Worm (Caenorhabditis elegans) whole organism, L1 larva: ENCODE data around the gene lips-6.

Experiments used
- C16A3.4 ChIP-seq: fragments of 150-350 bp; optimal IDR thresholded peaks from 2 replicates; lab custom pipeline; 2014; ENCODE audit warnings: missing biosample characterization, missing genetic modification characterization
- ama-1 ChIP-seq: fragments of 150-350 bp; optimal IDR thresholded peaks from 2 replicates; lab custom pipeline; 2014
- elt-2 ChIP-seq: sonication (generic microtip); optimal IDR thresholded peaks from 2 replicates; lab custom pipeline; 2016; ENCODE audit warnings: missing genetic modification characterization, mild to moderate bottlenecking, inconsistent platforms, missing compliant biosample characterization, missing genetic modification reagents
- lin-39 ChIP-seq: fragments of 150-350 bp; optimal IDR thresholded peaks from 2 replicates; lab custom pipeline; 2014; ENCODE audit warnings: missing biosample characterization, missing genetic modification reagents, missing genetic modification characterization
- nhr-28 ChIP-seq: fragments of 150-350 bp; optimal IDR thresholded peaks from 2 replicates; lab custom pipeline; 2014; ENCODE audit warnings: missing biosample characterization, missing genetic modification characterization
- nhr-90 ChIP-seq: sonication (generic microtip); optimal IDR thresholded peaks from 2 replicates; lab custom pipeline; 2016; ENCODE audit warnings: mild to moderate bottlenecking, missing genetic modification characterization, missing compliant biosample characterization; ENCODE audit not compliant: poor library complexity
- snu-23 ChIP-seq: sonication (generic microtip); optimal IDR thresholded peaks from 2 replicates; lab custom pipeline; 2016; ENCODE audit warnings: missing genetic modification characterization, missing compliant biosample characterization
- unc-62 ChIP-seq: fragments of 150-350 bp; optimal IDR thresholded peaks from 2 replicates; lab custom pipeline; 2014; ENCODE audit warnings: missing biosample characterization, missing genetic modification reagents, missing genetic modification characterization
- zip-4 ChIP-seq: fragments of 200-800 bp; sonication (Bioruptor generic); optimal IDR thresholded peaks from 2 replicates; lab custom pipeline; 2018; ENCODE audit warnings: mild to moderate bottlenecking, missing genetic modification characterization, moderate library complexity, missing compliant biosample characterization

DNA sequence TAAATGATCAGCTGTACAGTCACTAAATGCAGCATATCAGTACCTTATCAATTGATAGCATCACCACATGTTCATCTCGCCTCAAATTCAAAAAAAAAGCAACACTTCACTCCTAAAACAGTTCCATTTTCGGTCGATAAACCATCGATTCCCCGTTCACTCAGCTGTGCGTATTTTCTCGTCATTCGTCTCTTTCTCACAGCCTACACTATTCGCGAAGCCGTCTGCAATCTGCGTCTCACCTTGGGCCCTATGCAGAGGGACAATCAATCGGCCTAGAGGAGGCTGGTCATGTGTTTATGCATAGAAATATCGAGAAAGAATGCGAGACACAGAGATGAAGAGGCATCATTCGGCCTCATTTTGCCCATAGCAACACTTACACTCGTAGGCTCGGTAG lies 16.9 kb upstream of the lips-6 start:
- no peak for TF ChIP-seq lin-39 (tag; lab: Kevin White, UChicago)
- no peak for TF ChIP-seq unc-62 (GFP tag; lab: Kevin White, UChicago)
- TF ChIP-seq snu-23 (GFP tag; lab: Kevin White, UChicago): peak; percentile 95
- peak; percentile 63 for TF ChIP-seq ama-1 (lab: Kevin White, UChicago)
- TF ChIP-seq zip-4 (GFP tag; lab: Kevin White, UChicago): no peak
- peak; percentile 72 for TF ChIP-seq nhr-90 (tag; lab: Kevin White, UChicago)
- TF ChIP-seq nhr-28 (tag; lab: Kevin White, UChicago): no peak
- TF ChIP-seq C16A3.4 (tag; lab: Kevin White, UChicago): peak; percentile 83
- TF ChIP-seq elt-2: peak; percentile 76
